Worm (Caenorhabditis elegans) whole organism, L2 larva: ENCODE measurements around the gene ccep-135.

Source experiments
- ceh-16 ChIP-seq: fragments of 150-350 bp; optimal IDR thresholded peaks from 2 replicates; lab custom pipeline; 2014; ENCODE audit warnings: missing biosample characterization, missing genetic modification characterization
- lsy-2 ChIP-seq, 2 experiments: fragments of 150-350 bp in 1 of 2; sonication (generic microtip) in 1 of 2; optimal IDR thresholded peaks; 2 replicates each; lab custom pipeline; 2014 to 2017; ENCODE audit warnings: missing biosample characterization in 2 of 2, missing genetic modification characterization in 2 of 2
- mab-5 ChIP-seq: fragments of 150-350 bp; optimal IDR thresholded peaks from 2 replicates; lab custom pipeline; 2014; ENCODE audit warnings: missing biosample characterization, missing genetic modification characterization
- nhr-11 ChIP-seq: fragments of 150-350 bp; optimal IDR thresholded peaks from 2 replicates; lab custom pipeline; 2014; ENCODE audit warnings: missing biosample characterization, missing genetic modification characterization
- nhr-237 ChIP-seq: fragments of 150-350 bp; optimal IDR thresholded peaks from 2 replicates; lab custom pipeline; 2014; ENCODE audit warnings: missing biosample characterization, missing genetic modification characterization
- skn-1 ChIP-seq: sonication (generic microtip); optimal IDR thresholded peaks from 2 replicates; lab custom pipeline; 2017; ENCODE audit warnings: missing biosample characterization, missing genetic modification characterization
- unc-39 ChIP-seq: fragments of 150-350 bp; optimal IDR thresholded peaks from 2 replicates; lab custom pipeline; 2014; ENCODE audit warnings: missing biosample characterization, missing genetic modification characterization

ce11 chrIII:3103905-3104360 lies 12.3 kb downstream of the ccep-135 start, which contains the start of gene Y53G8B.2:
- TF ChIP-seq nhr-11 (tag; lab: Kevin White, UChicago) (no peak), unc-39 (tag; lab: Kevin White, UChicago) (no peak), lsy-2 (tag; optimal IDR thresholded peaks at IDR 0.05; lab: Kevin White, UChicago) (no peak), nhr-237 (tag; lab: Kevin White, UChicago) (no peak), ceh-16 (tag; lab: Kevin White, UChicago) (no peak), skn-1 (no peak), mab-5 (tag; lab: Kevin White, UChicago) (no peak)
